Worm (Caenorhabditis elegans) whole organism, L1 larva: ENCODE data around the gene him-18.

ENCODE experiments used
- F16B12.6 ChIP-seq: fragments of 150-350 bp; optimal IDR thresholded peaks from 2 replicates; lab custom pipeline; 2014; ENCODE audit warnings: missing biosample characterization, missing genetic modification characterization
- aha-1 ChIP-seq: fragments of 150-350 bp; optimal IDR thresholded peaks from 2 replicates; lab custom pipeline; 2014; ENCODE audit warnings: missing biosample characterization, missing genetic modification characterization
- aly-2 ChIP-seq: fragments of 150-350 bp; optimal IDR thresholded peaks from 2 replicates; lab custom pipeline; 2014; ENCODE audit warnings: missing biosample characterization, missing genetic modification characterization
- ama-1 ChIP-seq: fragments of 150-350 bp; optimal IDR thresholded peaks from 2 replicates; lab custom pipeline; 2014
- blmp-1 ChIP-seq: fragments of 150-350 bp; optimal IDR thresholded peaks from 2 replicates; lab custom pipeline; 2014; ENCODE audit warnings: missing biosample characterization, missing genetic modification characterization
- ceh-82 ChIP-seq, 3 experiments: fragments of 150-350 bp in 1 of 3; sonication (generic microtip) in 2 of 3; optimal IDR thresholded peaks; 2 replicates each; lab custom pipeline; 2014 to 2017; ENCODE audit warnings: missing biosample characterization in 3 of 3, missing genetic modification characterization in 3 of 3
- dpl-1 ChIP-seq, 3 experiments: fragments of 150-350 bp in 2 of 3; sonication (generic microtip) in 1 of 3; optimal IDR thresholded peaks; 2 replicates each; lab custom pipeline; 2014 to 2017; ENCODE audit warnings: missing biosample characterization in 3 of 3, missing genetic modification characterization in 3 of 3, missing genetic modification reagents in 3 of 3
- efl-1 ChIP-seq, 4 experiments: fragments of 150-350 bp; optimal IDR thresholded peaks in 3 of 4; peaks in 1 of 4; 1 replicate in 1 of 4; 2 replicates in 3 of 4; lab custom pipeline; 2014; ENCODE audit warnings: missing biosample characterization in 2 of 4, missing genetic modification characterization in 2 of 4, missing genetic modification reagents in 2 of 4
- egl-27 ChIP-seq, 2 experiments: fragments of 150-350 bp in 1 of 2; sonication (generic microtip); optimal IDR thresholded peaks; 3 replicates each; lab custom pipeline; 2017 to 2018; ENCODE audit warnings: missing biosample characterization in 2 of 2, missing genetic modification characterization in 2 of 2, missing genetic modification reagents in 2 of 2
- elt-3 ChIP-seq, 6 experiments: fragments of 150-350 bp in 1 of 6; sonication (generic microtip); optimal IDR thresholded peaks; 2 replicates each; lab custom pipeline; 2017 to 2018; ENCODE audit warnings: missing biosample characterization in 6 of 6, missing genetic modification characterization in 6 of 6, inconsistent platforms in 1 of 6
- fkh-10 ChIP-seq: sonication (generic microtip); optimal IDR thresholded peaks from 2 replicates; lab custom pipeline; 2017; ENCODE audit warnings: missing biosample characterization, missing genetic modification reagents, missing genetic modification characterization
- fkh-4 ChIP-seq: sonication (generic microtip); optimal IDR thresholded peaks from 2 replicates; lab custom pipeline; 2016; ENCODE audit warnings: missing compliant biosample characterization, missing genetic modification characterization, borderline replicate concordance
- fkh-8 ChIP-seq: sonication (generic microtip); optimal IDR thresholded peaks from 2 replicates; lab custom pipeline; 2016; ENCODE audit warnings: mild to moderate bottlenecking, missing genetic modification characterization, missing compliant biosample characterization
- grh-1 ChIP-seq: fragments of 200-800 bp; sonication (Bioruptor generic); IDR thresholded peaks from 2 replicates; pipeline ENCODE4 v1.3.6; 2022; ENCODE audit warnings: missing genetic modification reagents, missing genetic modification characterization, missing compliant biosample characterization
- lin-13 ChIP-seq: fragments of 150-350 bp; optimal IDR thresholded peaks from 2 replicates; lab custom pipeline; 2014; ENCODE audit warnings: missing biosample characterization, missing genetic modification reagents, missing genetic modification characterization
- lin-14 ChIP-seq: fragments of 200-800 bp; sonication (Bioruptor generic); optimal IDR thresholded peaks from 2 replicates; lab custom pipeline; 2018; ENCODE audit warnings: mild to moderate bottlenecking, missing genetic modification characterization, moderate library complexity, missing compliant biosample characterization
- lin-35 ChIP-seq, 2 experiments: fragments of 150-350 bp; optimal IDR thresholded peaks; 2 replicates each; lab custom pipeline; 2014; ENCODE audit warnings: missing biosample characterization in 2 of 2, missing genetic modification characterization in 2 of 2, missing genetic modification reagents in 2 of 2
- lir-3 ChIP-seq: sonication (generic microtip); optimal IDR thresholded peaks from 2 replicates; lab custom pipeline; 2016; ENCODE audit warnings: mild to moderate bottlenecking, missing genetic modification characterization, moderate library complexity, missing compliant biosample characterization; ENCODE audit not compliant: poor library complexity
- lsy-2 ChIP-seq, 2 experiments: fragments of 150-350 bp; optimal IDR thresholded peaks; 2 replicates each; lab custom pipeline; 2014; ENCODE audit warnings: missing biosample characterization in 2 of 2, missing genetic modification characterization in 2 of 2
- mdl-1 ChIP-seq, 2 experiments: fragments of 150-350 bp; optimal IDR thresholded peaks; 2 replicates each; lab custom pipeline; 2014 to 2017; ENCODE audit warnings: missing biosample characterization in 2 of 2, missing genetic modification characterization in 2 of 2, inconsistent platforms in 1 of 2
- mep-1 ChIP-seq: fragments of 150-350 bp; optimal IDR thresholded peaks from 2 replicates; lab custom pipeline; 2014; ENCODE audit warnings: missing biosample characterization, missing genetic modification characterization
- nhr-11 ChIP-seq: fragments of 150-350 bp; optimal IDR thresholded peaks from 2 replicates; lab custom pipeline; 2014; ENCODE audit warnings: missing biosample characterization, missing genetic modification characterization
- nhr-19 ChIP-seq: fragments of 200-800 bp; sonication (Bioruptor generic); conservative IDR thresholded peaks from 2 replicates; pipeline ENCODE4 v1.3.6; 2022; ENCODE audit warnings: missing genetic modification characterization, missing compliant biosample characterization
- nhr-20 ChIP-seq: sonication (generic microtip); optimal IDR thresholded peaks from 2 replicates; lab custom pipeline; 2016; ENCODE audit warnings: mild to moderate bottlenecking, missing genetic modification characterization, missing compliant biosample characterization
- nhr-47 ChIP-seq: sonication (generic microtip); optimal IDR thresholded peaks from 2 replicates; lab custom pipeline; 2016; ENCODE audit warnings: mild to moderate bottlenecking, missing genetic modification characterization, moderate library complexity, missing compliant biosample characterization
- nhr-71 ChIP-seq: sonication (generic microtip); optimal IDR thresholded peaks from 2 replicates; lab custom pipeline; 2016; ENCODE audit warnings: mild to moderate bottlenecking, missing genetic modification characterization, moderate library complexity, missing compliant biosample characterization
- nhr-76 ChIP-seq: sonication (generic microtip); optimal IDR thresholded peaks from 2 replicates; lab custom pipeline; 2017; ENCODE audit warnings: missing biosample characterization, missing genetic modification characterization
- nhr-77 ChIP-seq: fragments of 150-350 bp; optimal IDR thresholded peaks from 2 replicates; lab custom pipeline; 2014; ENCODE audit warnings: missing biosample characterization, missing genetic modification characterization
- nhr-84 ChIP-seq: sonication (generic microtip); optimal IDR thresholded peaks from 2 replicates; lab custom pipeline; 2017; ENCODE audit warnings: missing biosample characterization, missing genetic modification characterization
- nhr-85 ChIP-seq: sonication (generic microtip); peaks from one replicate; lab custom pipeline; 2016; ENCODE audit warnings: missing genetic modification characterization, inconsistent platforms, missing compliant biosample characterization
- nhr-90 ChIP-seq: sonication (generic microtip); optimal IDR thresholded peaks from 2 replicates; lab custom pipeline; 2016; ENCODE audit warnings: mild to moderate bottlenecking, missing genetic modification characterization, missing compliant biosample characterization; ENCODE audit not compliant: poor library complexity
- pax-3 ChIP-seq: fragments of 200-800 bp; sonication (Bioruptor generic); optimal IDR thresholded peaks from 2 replicates; lab custom pipeline; 2018; ENCODE audit warnings: mild to moderate bottlenecking, missing genetic modification characterization, moderate library complexity, missing compliant biosample characterization
- rnt-1 ChIP-seq: sonication (generic microtip); optimal IDR thresholded peaks from 2 replicates; lab custom pipeline; 2016; ENCODE audit warnings: mild to moderate bottlenecking, missing genetic modification characterization, moderate library complexity, missing compliant biosample characterization
- skn-1 ChIP-seq: fragments of 150-350 bp; optimal IDR thresholded peaks from 2 replicates; lab custom pipeline; 2014; ENCODE audit warnings: missing biosample characterization, missing genetic modification characterization
- snpc-4 ChIP-seq: fragments of 150-350 bp; optimal IDR thresholded peaks from 2 replicates; lab custom pipeline; 2014; ENCODE audit warnings: missing biosample characterization, missing genetic modification characterization
- snu-23 ChIP-seq: sonication (generic microtip); optimal IDR thresholded peaks from 2 replicates; lab custom pipeline; 2016; ENCODE audit warnings: missing genetic modification characterization, missing compliant biosample characterization
- swsn-7 ChIP-seq: sonication (generic microtip); optimal IDR thresholded peaks from 2 replicates; lab custom pipeline; 2016; ENCODE audit warnings: missing genetic modification characterization, missing compliant biosample characterization
- tbx-2 ChIP-seq: sonication (generic microtip); optimal IDR thresholded peaks from 2 replicates; lab custom pipeline; 2016; ENCODE audit warnings: missing genetic modification characterization, missing compliant biosample characterization
- tlp-1 ChIP-seq: fragments of 150-350 bp; optimal IDR thresholded peaks from 2 replicates; lab custom pipeline; 2014; ENCODE audit warnings: missing biosample characterization, missing genetic modification characterization
- unc-30 ChIP-seq: sonication (generic microtip); optimal IDR thresholded peaks from 2 replicates; lab custom pipeline; 2017; ENCODE audit warnings: missing biosample characterization, missing genetic modification characterization
- unc-86 ChIP-seq: sonication (generic microtip); optimal IDR thresholded peaks from 2 replicates; lab custom pipeline; 2016; ENCODE audit warnings: missing genetic modification characterization, missing compliant biosample characterization
- unc-98 ChIP-seq: fragments of 200-800 bp; sonication (Bioruptor generic); IDR thresholded peaks from 2 replicates; pipeline ENCODE4 v1.3.6; 2022; ENCODE audit warnings: missing genetic modification characterization, missing compliant biosample characterization
- xbp-1 ChIP-seq: sonication (generic microtip); optimal IDR thresholded peaks from 2 replicates; lab custom pipeline; 2016; ENCODE audit warnings: missing genetic modification characterization, missing compliant biosample characterization
- zag-1 ChIP-seq: fragments of 150-350 bp; optimal IDR thresholded peaks from 2 replicates; lab custom pipeline; 2014; ENCODE audit warnings: missing biosample characterization, missing genetic modification characterization
- zip-4 ChIP-seq: fragments of 200-800 bp; sonication (Bioruptor generic); optimal IDR thresholded peaks from 2 replicates; lab custom pipeline; 2018; ENCODE audit warnings: mild to moderate bottlenecking, missing genetic modification characterization, moderate library complexity, missing compliant biosample characterization
- ztf-11 ChIP-seq, 2 experiments: sonication (generic microtip); optimal IDR thresholded peaks; 2 replicates each; lab custom pipeline; 2016 to 2017; ENCODE audit warnings: missing genetic modification characterization in 2 of 2, missing biosample characterization in 1 of 2, missing compliant biosample characterization in 1 of 2

Gene him-18

ce11 chrIII:4666753-4667400, 48.1 kb downstream of the him-18 start:
- TF ChIP-seq nhr-11 = no peak
- no peak for TF ChIP-seq unc-30 (tag; lab: Kevin White, UChicago)
- TF ChIP-seq fkh-8 (tag; lab: Kevin White, UChicago) = peak; percentile 43
- TF ChIP-seq blmp-1 (tag; lab: Kevin White, UChicago) = peak; percentile 87
- TF ChIP-seq nhr-20 (tag; lab: Kevin White, UChicago) = peak; percentile 51
- TF ChIP-seq efl-1 (optimal IDR thresholded peaks at IDR 0.05; lab: Kevin White, UChicago) = peak; percentile 36 to 37
- TF ChIP-seq efl-1 (GFP tag; optimal IDR thresholded peaks at IDR 0.05 in 1 of 2; lab: Kevin White, UChicago) = peak; percentile 21 to 95
- peak; percentile 51 for TF ChIP-seq nhr-47 (tag; lab: Kevin White, UChicago)
- TF ChIP-seq nhr-76 = no peak
- TF ChIP-seq ceh-82 (tag; optimal IDR thresholded peaks at IDR 0.05; lab: Kevin White, UChicago) = peak in 2 of 3 experiments; percentile 22 to 63
- peak; percentile 22 for TF ChIP-seq nhr-77 (tag; lab: Kevin White, UChicago)
- peak; percentile 66 for TF ChIP-seq mep-1
- TF ChIP-seq elt-3 (tag; optimal IDR thresholded peaks at IDR 0.05; lab: Kevin White, UChicago) = no peak
- no peak for TF ChIP-seq zag-1
- TF ChIP-seq nhr-84 = no peak
- no peak for TF ChIP-seq fkh-4 (tag; lab: Kevin White, UChicago)
- TF ChIP-seq egl-27 (tag; optimal IDR thresholded peaks at IDR 0.05; lab: Kevin White, UChicago) = no peak
- TF ChIP-seq F16B12.6 (tag; lab: Kevin White, UChicago) = peak; percentile 8
- TF ChIP-seq mdl-1 (tag; optimal IDR thresholded peaks at IDR 0.05; lab: Kevin White, UChicago) = peak in 1 of 2 experiments; percentile 32
- TF ChIP-seq pax-3 (tag; lab: Kevin White, UChicago) = no peak
- TF ChIP-seq swsn-7 (tag; lab: Kevin White, UChicago) = peak; percentile 46
- TF ChIP-seq snpc-4 (tag; lab: Kevin White, UChicago) = peak; percentile 31
- no peak for TF ChIP-seq tlp-1 (tag; lab: Kevin White, UChicago)
- peak; percentile 33 to 62 for TF ChIP-seq lsy-2 (tag; optimal IDR thresholded peaks at IDR 0.05; lab: Kevin White, UChicago)
- TF ChIP-seq skn-1 (tag; lab: Kevin White, UChicago) = peak; percentile 71
- TF ChIP-seq nhr-90 (tag; lab: Kevin White, UChicago) = peak; percentile 34
- TF ChIP-seq zip-4 (GFP tag; lab: Kevin White, UChicago) = no peak
- TF ChIP-seq rnt-1 = peak; percentile 29
- TF ChIP-seq grh-1 (GFP tag; lab: Robert Waterston, UW) = no peak
- no peak for TF ChIP-seq aly-2
- TF ChIP-seq aha-1 (tag; lab: Kevin White, UChicago) = no peak
- peak; percentile 25 to 50 for TF ChIP-seq lin-35 (GFP tag; optimal IDR thresholded peaks at IDR 0.05; lab: Kevin White, UChicago)
- TF ChIP-seq ama-1 (lab: Kevin White, UChicago) = no peak
- peak; percentile 89 for TF ChIP-seq nhr-85 (tag; lab: Kevin White, UChicago)
- peak; percentile 33; the same call in 1 of the 2 replicates for TF ChIP-seq nhr-19 (GFP tag; lab: Robert Waterston, UW)
- TF ChIP-seq lin-14 = peak; percentile 94
- TF ChIP-seq ztf-11 (tag; optimal IDR thresholded peaks at IDR 0.05; lab: Kevin White, UChicago) = peak in 1 of 2 experiments; percentile 25
- no peak for TF ChIP-seq lir-3 (tag; lab: Kevin White, UChicago)
- peak in 2 of 3 experiments; percentile 3 to 24 for TF ChIP-seq dpl-1 (GFP tag; optimal IDR thresholded peaks at IDR 0.05; lab: Kevin White, UChicago)
- no peak for TF ChIP-seq fkh-10
- peak; percentile 18 for TF ChIP-seq tbx-2
- TF ChIP-seq unc-86 (tag; lab: Kevin White, UChicago) = peak; percentile 25
- no peak for TF ChIP-seq lin-13 (GFP tag; lab: Kevin White, UChicago)
- peak; percentile 61 for TF ChIP-seq snu-23
- peak; percentile 61 for TF ChIP-seq nhr-71 (tag; lab: Kevin White, UChicago)
- TF ChIP-seq unc-98 (GFP tag; lab: Robert Waterston, UW) = no peak
- TF ChIP-seq xbp-1 (tag; lab: Kevin White, UChicago) = peak; percentile 39
